2 worm cellular contexts compared by ENCODE assay signal in genomic region chrIII:3664224-3664623, ce11.
TF ChIP-seq lines count a peak whose summit lies in the region.

Gene C46F11.4 (minus strand): TSS chrIII:3664304.

TF ChIP-seq in whole organism, late embryonic, 69 proteins besides CTCF, POLR2A, EP300 and RAD21 (continued from another document):
- TF ChIP-seq ceh-19 (GFP tag; optimal IDR thresholded peaks at IDR 0.05; lab: Kevin White, UChicago) (peak; percentile 89), tbx-2 (tag; optimal IDR thresholded peaks at IDR 0.05; lab: Kevin White, UChicago) (peak; percentile 92), ref-2 (tag; optimal IDR thresholded peaks at IDR 0.05; lab: Kevin White, UChicago) (peak; percentile 61), sox-4 (tag; optimal IDR thresholded peaks at IDR 0.05; lab: Kevin White, UChicago) (peak; percentile 87), pros-1 (tag; optimal IDR thresholded peaks at IDR 0.05; lab: Kevin White, UChicago) (no peak), ets-4 (tag; optimal IDR thresholded peaks at IDR 0.05; lab: Kevin White, UChicago) (peak; percentile 23), ztf-16 (tag; optimal IDR thresholded peaks at IDR 0.05; lab: Kevin White, UChicago) (peak; percentile 80), dve-1 (tag; optimal IDR thresholded peaks at IDR 0.05; lab: Kevin White, UChicago) (no peak), zip-5 (tag; optimal IDR thresholded peaks at IDR 0.05; lab: Kevin White, UChicago) (peak; percentile 78), syd-9 (tag; optimal IDR thresholded peaks at IDR 0.05; lab: Kevin White, UChicago) (peak; percentile 75), fkh-10 (GFP tag; optimal IDR thresholded peaks at IDR 0.05; lab: Kevin White, UChicago) (peak; percentile 30), hlh-6 (tag; optimal IDR thresholded peaks at IDR 0.05; lab: Kevin White, UChicago) (no peak), pax-1 (tag; optimal IDR thresholded peaks at IDR 0.05; lab: Kevin White, UChicago) (no peak), pha-2 (tag; optimal IDR thresholded peaks at IDR 0.05; lab: Kevin White, UChicago) (peak; percentile 82), lim-6 (tag; optimal IDR thresholded peaks at IDR 0.05; lab: Kevin White, UChicago) (peak; percentile 1), fax-1 (tag; optimal IDR thresholded peaks at IDR 0.05; lab: Kevin White, UChicago) (peak; percentile 91), pat-9 (tag; optimal IDR thresholded peaks at IDR 0.05; lab: Kevin White, UChicago) (peak; percentile 85), nhr-232 (tag; optimal IDR thresholded peaks at IDR 0.05; lab: Kevin White, UChicago) (peak; percentile 68), F13H6.1 (tag; optimal IDR thresholded peaks at IDR 0.05; lab: Kevin White, UChicago) (peak; percentile 76), ceh-48 (tag; optimal IDR thresholded peaks at IDR 0.05; lab: Kevin White, UChicago) (peak; percentile 65), ceh-2 (tag; optimal IDR thresholded peaks at IDR 0.05; lab: Kevin White, UChicago) (peak; percentile 85), dmd-4 (tag; optimal IDR thresholded peaks at IDR 0.05; lab: Kevin White, UChicago; ENCODE audit: borderline replicate concordance) (peak; percentile 66), sox-2 (GFP tag; IDR thresholded peaks at IDR 0.05; lab: Robert Waterston, UW) (peak; percentile 54), C08G9.2 (tag; optimal IDR thresholded peaks at IDR 0.05; lab: Kevin White, UChicago) (peak; percentile 70), ttx-3 (tag; optimal IDR thresholded peaks at IDR 0.05; lab: Kevin White, UChicago) (peak; percentile 88), rnt-1 (tag; optimal IDR thresholded peaks at IDR 0.05; lab: Kevin White, UChicago) (peak; percentile 79), ceh-18 (tag; optimal IDR thresholded peaks at IDR 0.05; lab: Kevin White, UChicago) (peak; percentile 11), unc-86 (tag; optimal IDR thresholded peaks at IDR 0.05; lab: Kevin White, UChicago) (peak; percentile 88), mec-3 (tag; optimal IDR thresholded peaks at IDR 0.05; lab: Kevin White, UChicago; ENCODE audit: borderline replicate concordance) (no peak), gmeb-2 (tag; optimal IDR thresholded peaks at IDR 0.05; lab: Kevin White, UChicago) (peak; percentile 88), elt-2 (tag; optimal IDR thresholded peaks at IDR 0.05; lab: Kevin White, UChicago) (peak; percentile 96), pha-4 (tag; optimal IDR thresholded peaks at IDR 0.05; lab: Kevin White, UChicago) (no peak), C38D4.7 (GFP tag; optimal IDR thresholded peaks at IDR 0.05; lab: Kevin White, UChicago) (peak; percentile 82), pag-3 (tag; optimal IDR thresholded peaks at IDR 0.05; lab: Kevin White, UChicago; ENCODE audit: borderline replicate concordance) (no peak), lin-11 (tag; optimal IDR thresholded peaks at IDR 0.05; lab: Kevin White, UChicago) (peak; percentile 82), ceh-6 (GFP tag; optimal IDR thresholded peaks at IDR 0.05; lab: Kevin White, UChicago) (peak; percentile 84), ceh-9 (tag; optimal IDR thresholded peaks at IDR 0.05; lab: Kevin White, UChicago) (no peak), T23F11.4 (GFP tag; optimal IDR thresholded peaks at IDR 0.05; lab: Kevin White, UChicago) (peak; percentile 72), unc-3 (GFP tag; conservative IDR thresholded peaks at IDR 0.05; lab: Robert Waterston, UW) (peak; percentile 83), unc-3 (tag; optimal IDR thresholded peaks at IDR 0.05; lab: Kevin White, UChicago) (peak; percentile 84), fkh-6 (tag; optimal IDR thresholded peaks at IDR 0.05; lab: Kevin White, UChicago) (peak; percentile 77)

TF ChIP-seq in whole organism, mixed stage, embryonic, 35 proteins besides CTCF, POLR2A, EP300 and RAD21 (continued from another document):
- TF ChIP-seq ceh-43 (GFP tag; optimal IDR thresholded peaks at IDR 0.05; lab: Kevin White, UChicago) (peak; percentile 89), drap-1 (GFP tag; optimal IDR thresholded peaks at IDR 0.05; lab: Kevin White, UChicago) (peak; percentile 89), nhr-237 (tag; optimal IDR thresholded peaks at IDR 0.05; lab: Kevin White, UChicago) (peak; percentile 52), nhr-12 (tag; optimal IDR thresholded peaks at IDR 0.05; lab: Kevin White, UChicago) (peak; percentile 88)
